Worm (Caenorhabditis elegans) whole organism, mixed stage, embryonic: ENCODE results near the gene M195.2.

ENCODE experiments used
- M03D4.4 ChIP-seq: sonication (generic microtip); optimal IDR thresholded peaks from 2 replicates; lab custom pipeline; 2017; ENCODE audit warnings: mild to moderate bottlenecking, missing genetic modification characterization, missing compliant biosample characterization
- bed-3 ChIP-seq: fragments of 200-800 bp; sonication (Bioruptor generic); optimal IDR thresholded peaks from 3 replicates; lab custom pipeline; 2018; ENCODE audit warnings: mild to moderate bottlenecking, missing genetic modification characterization, moderate library complexity, missing compliant biosample characterization
- blmp-1 ChIP-seq: fragments of 150-350 bp; optimal IDR thresholded peaks from 2 replicates; lab custom pipeline; 2014; ENCODE audit warnings: missing biosample characterization, missing genetic modification characterization
- ceh-39 ChIP-seq: fragments of 150-350 bp; optimal IDR thresholded peaks from 2 replicates; lab custom pipeline; 2014; ENCODE audit warnings: missing biosample characterization, missing genetic modification characterization
- ceh-43 ChIP-seq: fragments of 200-800 bp; sonication (Bioruptor generic); optimal IDR thresholded peaks from 2 replicates; lab custom pipeline; 2018; ENCODE audit warnings: mild to moderate bottlenecking, missing genetic modification characterization, moderate library complexity, missing compliant biosample characterization
- ceh-83 ChIP-seq: fragments of 200-800 bp; sonication (Bioruptor generic); optimal IDR thresholded peaks from 2 replicates; lab custom pipeline; 2018; ENCODE audit warnings: mild to moderate bottlenecking, missing genetic modification characterization, missing compliant biosample characterization
- ces-1 ChIP-seq: fragments of 150-350 bp; optimal IDR thresholded peaks from 2 replicates; lab custom pipeline; 2014; ENCODE audit warnings: missing biosample characterization, missing genetic modification reagents, missing genetic modification characterization
- cnd-1 ChIP-seq: fragments of 200-800 bp; sonication (Bioruptor generic); optimal IDR thresholded peaks from 2 replicates; lab custom pipeline; 2018; ENCODE audit warnings: mild to moderate bottlenecking, missing genetic modification characterization, missing compliant biosample characterization
- elt-1 ChIP-seq: sonication (generic microtip); optimal IDR thresholded peaks from 2 replicates; lab custom pipeline; 2017; ENCODE audit warnings: missing genetic modification characterization, mild to moderate bottlenecking, missing compliant biosample characterization, antibody characterized with exemption, moderate library complexity, borderline replicate concordance; ENCODE audit not compliant: insufficient read depth
- flh-1 ChIP-seq: fragments of 200-800 bp; sonication (Bioruptor generic); optimal IDR thresholded peaks from 2 replicates; lab custom pipeline; 2018; ENCODE audit warnings: mild to moderate bottlenecking, missing genetic modification characterization, moderate library complexity, missing compliant biosample characterization
- ham-2 ChIP-seq: fragments of 200-800 bp; sonication (Bioruptor generic); optimal IDR thresholded peaks from 2 replicates; lab custom pipeline; 2018; ENCODE audit warnings: mild to moderate bottlenecking, missing genetic modification characterization, missing compliant biosample characterization
- hlh-1 ChIP-seq: fragments of 150-350 bp; optimal IDR thresholded peaks from 2 replicates; lab custom pipeline; 2014; ENCODE audit warnings: missing biosample characterization, missing genetic modification reagents, missing genetic modification characterization
- lin-13 ChIP-seq: fragments of 150-350 bp; optimal IDR thresholded peaks from 2 replicates; lab custom pipeline; 2014; ENCODE audit warnings: missing biosample characterization, missing genetic modification characterization
- lin-32 ChIP-seq: fragments of 200-800 bp; sonication (Bioruptor generic); optimal IDR thresholded peaks from 2 replicates; lab custom pipeline; 2018; ENCODE audit warnings: mild to moderate bottlenecking, missing genetic modification characterization, missing compliant biosample characterization
- mab-5 ChIP-seq: fragments of 150-350 bp; optimal IDR thresholded peaks from 2 replicates; lab custom pipeline; 2014; ENCODE audit warnings: missing biosample characterization, missing genetic modification characterization
- mep-1 ChIP-seq: fragments of 150-350 bp; optimal IDR thresholded peaks from 2 replicates; lab custom pipeline; 2017; ENCODE audit warnings: missing biosample characterization, missing genetic modification reagents, missing genetic modification characterization, inconsistent platforms
- mls-2 ChIP-seq: sonication (generic microtip); optimal IDR thresholded peaks from 2 replicates; lab custom pipeline; 2016; ENCODE audit warnings: mild to moderate bottlenecking, missing genetic modification characterization, moderate library complexity, missing compliant biosample characterization
- nhr-12 ChIP-seq: fragments of 150-350 bp; optimal IDR thresholded peaks from 2 replicates; lab custom pipeline; 2014; ENCODE audit warnings: missing biosample characterization, missing genetic modification characterization
- nhr-2 ChIP-seq: fragments of 150-350 bp; optimal IDR thresholded peaks from 2 replicates; lab custom pipeline; 2014; ENCODE audit warnings: missing biosample characterization, missing genetic modification characterization
- nhr-237 ChIP-seq: fragments of 150-350 bp; optimal IDR thresholded peaks from 2 replicates; lab custom pipeline; 2014; ENCODE audit warnings: missing biosample characterization, missing genetic modification characterization
- nhr-28 ChIP-seq: fragments of 150-350 bp; optimal IDR thresholded peaks from 2 replicates; lab custom pipeline; 2014; ENCODE audit warnings: missing biosample characterization, missing genetic modification characterization
- nhr-76 ChIP-seq: sonication (generic microtip); optimal IDR thresholded peaks from 2 replicates; lab custom pipeline; 2017; ENCODE audit warnings: missing biosample characterization, missing genetic modification characterization
- pha-4 ChIP-seq: fragments of 150-350 bp; optimal IDR thresholded peaks from 2 replicates; lab custom pipeline; 2018; ENCODE audit warnings: missing biosample characterization, missing genetic modification reagents, missing genetic modification characterization
- sem-2 ChIP-seq: fragments of 200-800 bp; sonication (Bioruptor generic); optimal IDR thresholded peaks from 2 replicates; lab custom pipeline; 2018; ENCODE audit warnings: mild to moderate bottlenecking, missing genetic modification characterization, missing compliant biosample characterization
- snpc-4 ChIP-seq: fragments of 150-350 bp; optimal IDR thresholded peaks from 2 replicates; lab custom pipeline; 2014; ENCODE audit warnings: missing biosample characterization, missing genetic modification characterization
- tbx-8 ChIP-seq: fragments of 200-800 bp; sonication (Bioruptor generic); optimal IDR thresholded peaks from 2 replicates; lab custom pipeline; 2018; ENCODE audit warnings: mild to moderate bottlenecking, missing genetic modification characterization, moderate library complexity, missing compliant biosample characterization
- unc-120 ChIP-seq: sonication (generic microtip); optimal IDR thresholded peaks from 2 replicates; lab custom pipeline; 2017; ENCODE audit warnings: missing genetic modification characterization, missing compliant biosample characterization; ENCODE audit not compliant: poor library complexity, severe bottlenecking
- unc-39 ChIP-seq: fragments of 150-350 bp; optimal IDR thresholded peaks from 2 replicates; lab custom pipeline; 2014; ENCODE audit warnings: missing biosample characterization, missing genetic modification characterization
- unc-62 ChIP-seq: fragments of 150-350 bp; optimal IDR thresholded peaks from 2 replicates; lab custom pipeline; 2014; ENCODE audit warnings: missing biosample characterization, missing genetic modification reagents, missing genetic modification characterization
- zip-8 ChIP-seq: fragments of 150-350 bp; optimal IDR thresholded peaks from 2 replicates; lab custom pipeline; 2014; ENCODE audit warnings: missing biosample characterization, missing genetic modification characterization
- ztf-11 ChIP-seq: fragments of 150-350 bp; optimal IDR thresholded peaks from 2 replicates; lab custom pipeline; 2014; ENCODE audit warnings: missing biosample characterization, missing genetic modification characterization

M195.2 gene

ce11 chrII:8339108-8339507, 21.4 kb upstream of the M195.2 start:
- no peak for TF ChIP-seq pha-4 (tag; lab: Kevin White, UChicago)
- no peak for TF ChIP-seq lin-13 (tag; lab: Kevin White, UChicago)
- TF ChIP-seq mab-5 (tag; lab: Kevin White, UChicago), result no peak
- TF ChIP-seq lin-32 (GFP tag; lab: Kevin White, UChicago), result no peak
- TF ChIP-seq sem-2 (GFP tag; lab: Kevin White, UChicago), result no peak
- TF ChIP-seq ceh-83, result no peak
- no peak for TF ChIP-seq mls-2 (tag; lab: Kevin White, UChicago)
- TF ChIP-seq M03D4.4 (tag; lab: Kevin White, UChicago), result no peak
- TF ChIP-seq ham-2, result no peak

- TF ChIP-seq ceh-39 (tag; lab: Kevin White, UChicago) (no peak), nhr-28 (tag; lab: Kevin White, UChicago) (no peak), zip-8 (tag; lab: Kevin White, UChicago) (no peak), bed-3 (GFP tag; lab: Kevin White, UChicago) (no peak), ceh-83 (no peak), elt-1 (tag; lab: Kevin White, UChicago) (no peak), nhr-12 (no peak), sem-2 (GFP tag; lab: Kevin White, UChicago) (no peak), nhr-2 (tag; lab: Kevin White, UChicago) (no peak), unc-62 (GFP tag; lab: Kevin White, UChicago) (no peak), flh-1 (GFP tag; lab: Kevin White, UChicago) (no peak), mab-5 (tag; lab: Kevin White, UChicago) (no peak)
Measured at ce11 chrII:8344803-8345202, 15.8 kb upstream of the M195.2 start.

ce11 chrII:8345613-8346012, 14.9 kb upstream of the M195.2 start:
- TF ChIP-seq ham-2 (no peak), unc-120 (no peak), bed-3 (GFP tag; lab: Kevin White, UChicago) (no peak), ceh-43 (GFP tag; lab: Kevin White, UChicago) (no peak), nhr-2 (tag; lab: Kevin White, UChicago) (no peak), mep-1 (tag; lab: Kevin White, UChicago) (no peak), flh-1 (GFP tag; lab: Kevin White, UChicago) (no peak), ces-1 (GFP tag; lab: Kevin White, UChicago) (no peak), cnd-1 (tag; lab: Kevin White, UChicago) (no peak), nhr-28 (tag; lab: Kevin White, UChicago) (no peak), M03D4.4 (tag; lab: Kevin White, UChicago) (no peak), hlh-1 (tag; lab: Kevin White, UChicago) (no peak), lin-32 (GFP tag; lab: Kevin White, UChicago) (no peak), nhr-76 (tag; lab: Kevin White, UChicago) (no peak), blmp-1 (tag; lab: Kevin White, UChicago) (no peak), unc-39 (tag; lab: Kevin White, UChicago) (no peak), ztf-11 (tag; lab: Kevin White, UChicago) (no peak), mab-5 (tag; lab: Kevin White, UChicago) (no peak), snpc-4 (tag; lab: Kevin White, UChicago) (no peak)

DNA sequence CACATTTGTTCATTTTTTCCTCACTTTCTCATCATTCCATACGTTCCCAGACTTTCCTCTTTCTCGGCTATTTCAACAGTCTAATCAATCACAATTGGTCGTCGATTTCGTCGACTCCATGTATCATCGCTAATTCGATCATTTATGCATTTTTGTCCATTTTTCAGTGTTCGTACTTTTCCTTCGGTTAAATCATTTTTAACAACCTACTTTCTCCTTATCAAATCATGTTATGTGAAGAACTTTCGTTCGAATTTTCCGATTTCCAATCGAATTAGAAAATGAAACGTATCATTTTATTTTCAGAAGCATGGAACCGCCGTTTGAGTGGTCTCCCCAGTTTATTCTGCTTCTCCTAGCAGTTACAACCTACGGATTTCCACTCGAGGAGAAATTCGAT, 14.2 kb upstream of the M195.2 start, which contains the start of gene eff-1:
TSS of gene eff-1 (plus strand) at position 301 of the 400 bp plus-strand sequence.
- no peak for TF ChIP-seq unc-39 (tag; lab: Kevin White, UChicago)
- TF ChIP-seq tbx-8 (GFP tag; lab: Kevin White, UChicago), result no peak
- TF ChIP-seq elt-1 (tag; lab: Kevin White, UChicago), result no peak
- no peak for TF ChIP-seq nhr-28 (tag; lab: Kevin White, UChicago)
- TF ChIP-seq lin-32 (GFP tag; lab: Kevin White, UChicago), result no peak
- no peak for TF ChIP-seq ces-1 (GFP tag; lab: Kevin White, UChicago)
- TF ChIP-seq ztf-11 (tag; lab: Kevin White, UChicago), result no peak
- no peak for TF ChIP-seq lin-13 (tag; lab: Kevin White, UChicago)
- no peak for TF ChIP-seq nhr-12
- TF ChIP-seq mep-1 (tag; lab: Kevin White, UChicago), result no peak
- TF ChIP-seq M03D4.4 (tag; lab: Kevin White, UChicago), result no peak
- TF ChIP-seq unc-62 (GFP tag; lab: Kevin White, UChicago), result no peak
- no peak for TF ChIP-seq nhr-237 (tag; lab: Kevin White, UChicago)
- TF ChIP-seq flh-1 (GFP tag; lab: Kevin White, UChicago), result no peak
- no peak for TF ChIP-seq unc-120
- no peak for TF ChIP-seq zip-8 (tag; lab: Kevin White, UChicago)
- TF ChIP-seq sem-2 (GFP tag; lab: Kevin White, UChicago), result no peak
- TF ChIP-seq nhr-76 (tag; lab: Kevin White, UChicago), result no peak
- TF ChIP-seq ceh-39 (tag; lab: Kevin White, UChicago), result no peak
